Worm (Caenorhabditis elegans): Measurements from ENCODE around the gene sri-73.

- no peak for TF ChIP-seq aha-1 (tag)
- no peak for TF ChIP-seq lin-29 (GFP tag; IDR thresholded peaks at IDR 0.05)
- no peak for TF ChIP-seq jun-1 (tag; optimal IDR thresholded peaks at IDR 0.05)
- no peak for TF ChIP-seq spr-3 (GFP tag; optimal IDR thresholded peaks at IDR 0.05)
- no peak for TF ChIP-seq R02D3.7 (tag; optimal IDR thresholded peaks at IDR 0.05)
- no peak for TF ChIP-seq ceh-44 (GFP tag; IDR thresholded peaks at IDR 0.05)
Measured at ce11 chrV:581616-582015, 15.7 kb upstream of the sri-73 start, which contains the start of gene nstp-7.

Measured in whole organism, L4 larva.